Fruit fly (Drosophila melanogaster): ENCODE measurements around the gene CG43061.

CG43061 gene

DNA sequence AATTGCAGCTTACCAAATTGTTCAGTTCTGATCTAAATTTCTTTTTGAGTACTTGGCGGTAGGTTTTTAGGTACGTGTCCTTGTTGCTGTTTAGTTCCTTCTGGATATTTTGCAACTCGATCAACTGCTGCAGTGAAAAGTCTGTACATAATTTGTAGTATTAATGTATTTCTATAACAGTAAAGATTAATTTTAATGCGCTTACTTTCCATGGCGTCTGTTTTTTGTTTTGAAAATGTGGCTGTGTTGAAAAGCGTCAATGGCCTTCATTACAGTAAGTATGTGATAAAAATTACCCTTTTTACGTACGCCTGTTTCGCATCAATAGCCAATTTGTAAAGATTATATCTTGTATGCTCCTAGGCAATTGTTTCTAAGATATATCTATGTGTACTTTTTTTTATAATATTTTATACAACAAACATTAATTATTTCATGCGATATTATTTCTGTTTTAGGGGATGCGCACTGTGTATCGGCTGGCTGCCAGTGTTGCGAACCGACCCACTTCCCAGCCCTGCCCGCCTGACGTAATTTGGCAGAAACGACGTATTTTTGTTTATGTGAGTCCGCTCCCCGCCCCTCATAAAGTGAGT, 48.3 kb upstream of the CG43061 start, which contains the start of the genes Kmn2 and CG2698 (continued):
- peak; percentile 96 for TF ChIP-seq Fer3 (tag; optimal IDR thresholded peaks at IDR 0.05)
- peak; percentile 92 for TF ChIP-seq lbe (GFP tag; optimal IDR thresholded peaks at IDR 0.05)
- TF ChIP-seq Mad (GFP tag; optimal IDR thresholded peaks at IDR 0.05): peak; percentile 90
- peak; percentile 80 to 94 for TF ChIP-seq Hr51 (GFP tag; optimal IDR thresholded peaks at IDR 0.05)
- peak; percentile 52 for TF ChIP-seq CG9797 (GFP tag; optimal IDR thresholded peaks at IDR 0.05)
- TF ChIP-seq Meics (GFP tag; optimal IDR thresholded peaks at IDR 0.05): peak; percentile 95
- peak; percentile 99 for TF ChIP-seq Xrp1 (GFP tag; IDR thresholded peaks at IDR 0.05)
- TF ChIP-seq Optix (GFP tag; IDR thresholded peaks at IDR 0.05): peak; percentile 95
- TF ChIP-seq HmgZ (tag; optimal IDR thresholded peaks at IDR 0.05): peak; percentile 96
- peak; percentile 74 for TF ChIP-seq fd64A (GFP tag; optimal IDR thresholded peaks at IDR 0.05)
- peak; percentile 95 for TF ChIP-seq peb (GFP tag; IDR thresholded peaks at IDR 0.05)
- TF ChIP-seq scrt (GFP tag; optimal IDR thresholded peaks at IDR 0.05): peak; percentile 88
- peak; percentile 82 for TF ChIP-seq NC2β (GFP tag; optimal IDR thresholded peaks at IDR 0.05)
- TF ChIP-seq Lim3 (GFP tag; IDR thresholded peaks at IDR 0.05): peak; percentile 96
- TF ChIP-seq CG8478 (optimal IDR thresholded peaks at IDR 0.05): no peak
- peak; percentile 97 for TF ChIP-seq CG17361 (GFP tag; IDR thresholded peaks at IDR 0.05)
- peak; percentile 95 for TF ChIP-seq dimm (GFP tag; IDR thresholded peaks at IDR 0.05)
- TF ChIP-seq CG5953 (GFP tag; IDR thresholded peaks at IDR 0.05): peak; percentile 96
- peak; percentile 18 to 74 for TF ChIP-seq crp (GFP tag; optimal IDR thresholded peaks at IDR 0.05)
- TF ChIP-seq CG10147 (GFP tag; optimal IDR thresholded peaks at IDR 0.05): peak; percentile 95
- TF ChIP-seq CG31388 (GFP tag; optimal IDR thresholded peaks at IDR 0.05): peak; percentile 90
- peak in 1 of 3 experiments; percentile 60 for TF ChIP-seq Stat92E (GFP tag; optimal IDR thresholded peaks at IDR 0.05)
- TF ChIP-seq CG14014 (GFP tag; IDR thresholded peaks at IDR 0.05): peak; percentile 97
- peak; percentile 98 for TF ChIP-seq CG14667 (GFP tag; IDR thresholded peaks at IDR 0.05)
- TF ChIP-seq CG31441 (GFP tag; IDR thresholded peaks at IDR 0.05): peak; percentile 97
- peak; percentile 37 to 41 for TF ChIP-seq tll (GFP tag; optimal IDR thresholded peaks at IDR 0.05)
- TF ChIP-seq onecut (GFP tag; IDR thresholded peaks at IDR 0.05): peak; percentile 87
- peak; percentile 97 for TF ChIP-seq Awh (GFP tag; IDR thresholded peaks at IDR 0.05)
- peak; percentile 95 for TF ChIP-seq CG10543 (GFP tag; optimal IDR thresholded peaks at IDR 0.05)
- TF ChIP-seq chinmo (GFP tag; IDR thresholded peaks at IDR 0.05; ENCODE audit: partially characterized antibody): no peak
- peak; percentile 97 for TF ChIP-seq CG1602 (GFP tag; optimal IDR thresholded peaks at IDR 0.05)
- peak; percentile 42; the same call in 1 of the 2 replicates for TF ChIP-seq inv (GFP tag; IDR thresholded peaks at IDR 0.05; ENCODE audit: partially characterized antibody)
- TF ChIP-seq CG18476 (GFP tag; optimal IDR thresholded peaks at IDR 0.05): peak; percentile 95
- TF ChIP-seq Dad (GFP tag; optimal IDR thresholded peaks at IDR 0.05): peak; percentile 71
- TF ChIP-seq Bdp1 (GFP tag; optimal IDR thresholded peaks at IDR 0.05): peak; percentile 74
- peak; percentile 97 for TF ChIP-seq CG18599 (GFP tag; optimal IDR thresholded peaks at IDR 0.05)
- peak; percentile 48 for TF ChIP-seq CG17186 (GFP tag; optimal IDR thresholded peaks at IDR 0.05)
- no peak for TF ChIP-seq CG7963 (GFP tag; IDR thresholded peaks at IDR 0.05; ENCODE audit: partially characterized antibody)
- peak; percentile 25; the same call in 1 of the 3 replicates for TF ChIP-seq CG14860 (GFP tag; IDR thresholded peaks at IDR 0.05; ENCODE audit: partially characterized antibody)
- peak; percentile 88 for TF ChIP-seq zfh2 (GFP tag; optimal IDR thresholded peaks at IDR 0.05)
- peak; percentile 91 for TF ChIP-seq CG34376 (GFP tag; optimal IDR thresholded peaks at IDR 0.05)
- TF ChIP-seq CG7786 (GFP tag; optimal IDR thresholded peaks at IDR 0.05): peak; percentile 74
- peak; percentile 96 for TF ChIP-seq ap (GFP tag; IDR thresholded peaks at IDR 0.05)
- peak; percentile 94 for TF ChIP-seq Ravus (GFP tag; IDR thresholded peaks at IDR 0.05)
- peak; percentile 78 for TF ChIP-seq gro (GFP tag; optimal IDR thresholded peaks at IDR 0.05)
- peak; percentile 84 for TF ChIP-seq corto (GFP tag; optimal IDR thresholded peaks at IDR 0.05)
- peak; percentile 96 for TF ChIP-seq Hmr (GFP tag; optimal IDR thresholded peaks at IDR 0.05)
- no peak for TF ChIP-seq cad (GFP tag; optimal IDR thresholded peaks at IDR 0.05)
- TF ChIP-seq CG12104 (GFP tag; optimal IDR thresholded peaks at IDR 0.05): peak; percentile 92

Measured in whole organism, embryonic.